Worm (Caenorhabditis elegans) whole organism, L2 larva: Measurements from ENCODE around the gene C33A12.19.

Experiments used
- C34F6.9 ChIP-seq: fragments of 150-350 bp; optimal IDR thresholded peaks from 2 replicates; lab custom pipeline; 2014; ENCODE audit warnings: missing biosample characterization, missing genetic modification characterization
- F13H6.1 ChIP-seq: sonication (generic microtip); optimal IDR thresholded peaks from 2 replicates; lab custom pipeline; 2016; ENCODE audit warnings: missing genetic modification characterization, missing compliant biosample characterization
- R02D3.7 ChIP-seq: fragments of 150-350 bp; optimal IDR thresholded peaks from 2 replicates; lab custom pipeline; 2014; ENCODE audit warnings: missing biosample characterization, missing genetic modification characterization
- alr-1 ChIP-seq: fragments of 150-350 bp; optimal IDR thresholded peaks from 2 replicates; lab custom pipeline; 2014; ENCODE audit warnings: missing biosample characterization, missing genetic modification characterization
- blmp-1 ChIP-seq: sonication (generic microtip); optimal IDR thresholded peaks from 2 replicates; lab custom pipeline; 2017; ENCODE audit warnings: missing genetic modification characterization, mild to moderate bottlenecking, missing compliant biosample characterization, antibody characterized with exemption, moderate library complexity; ENCODE audit not compliant: insufficient read depth
- ceh-82 ChIP-seq: fragments of 150-350 bp; optimal IDR thresholded peaks from 2 replicates; lab custom pipeline; 2014; ENCODE audit warnings: missing biosample characterization, missing genetic modification characterization
- dmd-4 ChIP-seq: sonication (generic microtip); optimal IDR thresholded peaks from 2 replicates; lab custom pipeline; 2017; ENCODE audit warnings: missing biosample characterization, missing genetic modification characterization
- elt-3 ChIP-seq: sonication (generic microtip); optimal IDR thresholded peaks from 2 replicates; lab custom pipeline; 2017; ENCODE audit warnings: missing biosample characterization, missing genetic modification characterization
- fos-1 ChIP-seq: fragments of 150-350 bp; optimal IDR thresholded peaks from 2 replicates; lab custom pipeline; 2014; ENCODE audit warnings: missing biosample characterization, missing genetic modification characterization
- gmeb-1 ChIP-seq: fragments of 150-350 bp; optimal IDR thresholded peaks from 2 replicates; lab custom pipeline; 2014; ENCODE audit warnings: missing biosample characterization, missing genetic modification characterization
- lin-11 ChIP-seq: fragments of 150-350 bp; sonication (generic microtip); optimal IDR thresholded peaks from 2 replicates; lab custom pipeline; 2014; ENCODE audit warnings: missing biosample characterization, missing genetic modification characterization, inconsistent platforms, mixed read lengths
- lsy-2 ChIP-seq, 2 experiments: fragments of 150-350 bp in 1 of 2; sonication (generic microtip) in 1 of 2; optimal IDR thresholded peaks; 2 replicates each; lab custom pipeline; 2014 to 2017; ENCODE audit warnings: missing biosample characterization in 2 of 2, missing genetic modification characterization in 2 of 2
- mdl-1 ChIP-seq, 2 experiments: fragments of 150-350 bp in 1 of 2; sonication (generic microtip) in 1 of 2; optimal IDR thresholded peaks; 2 replicates each; lab custom pipeline; 2017; ENCODE audit warnings: missing biosample characterization in 2 of 2, missing genetic modification characterization in 2 of 2
- nhr-10 ChIP-seq: sonication (generic microtip); optimal IDR thresholded peaks from 2 replicates; lab custom pipeline; 2017; ENCODE audit warnings: missing biosample characterization, missing genetic modification characterization
- nhr-11 ChIP-seq: fragments of 150-350 bp; optimal IDR thresholded peaks from 2 replicates; lab custom pipeline; 2014; ENCODE audit warnings: missing biosample characterization, missing genetic modification characterization
- nhr-12 ChIP-seq: fragments of 150-350 bp; optimal IDR thresholded peaks from 2 replicates; lab custom pipeline; 2014; ENCODE audit warnings: missing biosample characterization, missing genetic modification characterization
- nhr-129 ChIP-seq: fragments of 150-350 bp; optimal IDR thresholded peaks from 2 replicates; lab custom pipeline; 2014; ENCODE audit warnings: missing biosample characterization, missing genetic modification characterization
- nhr-21 ChIP-seq: fragments of 150-350 bp; optimal IDR thresholded peaks from 2 replicates; lab custom pipeline; 2014; ENCODE audit warnings: missing biosample characterization, missing genetic modification characterization
- nhr-6 ChIP-seq: fragments of 150-350 bp; optimal IDR thresholded peaks from 2 replicates; lab custom pipeline; 2014; ENCODE audit warnings: missing biosample characterization, missing genetic modification characterization
- peb-1 ChIP-seq: fragments of 150-350 bp; optimal IDR thresholded peaks from 2 replicates; lab custom pipeline; 2014; ENCODE audit warnings: missing biosample characterization, missing genetic modification characterization
- sma-9 ChIP-seq, 2 experiments: fragments of 150-350 bp in 1 of 2; sonication (generic microtip) in 1 of 2; optimal IDR thresholded peaks; 2 replicates each; lab custom pipeline; 2014 to 2016; ENCODE audit warnings: missing genetic modification characterization in 2 of 2, mild to moderate bottlenecking in 1 of 2, missing biosample characterization in 1 of 2, missing compliant biosample characterization in 1 of 2, missing genetic modification reagents in 1 of 2, moderate library complexity in 1 of 2
- snpc-4 ChIP-seq: fragments of 150-350 bp; optimal IDR thresholded peaks from 2 replicates; lab custom pipeline; 2014; ENCODE audit warnings: missing biosample characterization, missing genetic modification characterization
- unc-39 ChIP-seq: fragments of 150-350 bp; optimal IDR thresholded peaks from 2 replicates; lab custom pipeline; 2014; ENCODE audit warnings: missing biosample characterization, missing genetic modification characterization
- unc-55 ChIP-seq: fragments of 150-350 bp; sonication (generic microtip); optimal IDR thresholded peaks from 3 replicates; lab custom pipeline; 2014; ENCODE audit warnings: missing biosample characterization, missing genetic modification reagents, missing genetic modification characterization
- ztf-1 ChIP-seq: fragments of 200-800 bp; sonication (Bioruptor generic); conservative IDR thresholded peaks from 2 replicates; pipeline ENCODE4 v1.3.6; 2022; ENCODE audit warnings: missing genetic modification characterization, missing compliant biosample characterization
- ztf-4 ChIP-seq: fragments of 150-350 bp; optimal IDR thresholded peaks from 2 replicates; lab custom pipeline; 2014; ENCODE audit warnings: missing biosample characterization, missing genetic modification characterization

C33A12.19 gene

ce11 chrIV:9536124-9536523 is 19.3 kb downstream of the C33A12.19 start:
- TF ChIP-seq alr-1 (tag; lab: Kevin White, UChicago) (no peak), sma-9 (GFP tag; optimal IDR thresholded peaks at IDR 0.05; lab: Kevin White, UChicago) (peak; percentile 24), sma-9 (tag; optimal IDR thresholded peaks at IDR 0.05; lab: Kevin White, UChicago) (no peak), dmd-4 (tag; lab: Kevin White, UChicago) (no peak), ceh-82 (tag; lab: Kevin White, UChicago) (no peak)
- TF ChIP-seq, all 48 proteins: peak for 1

- TF ChIP-seq fos-1 (tag; lab: Kevin White, UChicago) (peak; percentile 20), sma-9 (GFP tag; optimal IDR thresholded peaks at IDR 0.05; lab: Kevin White, UChicago) (no peak), sma-9 (tag; optimal IDR thresholded peaks at IDR 0.05; lab: Kevin White, UChicago) (no peak)
- TF ChIP-seq, all 48 proteins: peak for 1
These were observed 20.7 kb downstream of the C33A12.19 start for ce11 chrIV:9537500-9537899.

- peak; percentile 28 for TF ChIP-seq F13H6.1 (tag; lab: Kevin White, UChicago)
- TF ChIP-seq gmeb-1 (tag; lab: Kevin White, UChicago) = no peak
- TF ChIP-seq lsy-2 (tag; optimal IDR thresholded peaks at IDR 0.05; lab: Kevin White, UChicago) = peak in 1 of 2 experiments; percentile 19
- TF ChIP-seq nhr-129 = peak; percentile 60
- peak; percentile 16 for TF ChIP-seq C34F6.9 (tag; lab: Kevin White, UChicago)
These were observed 21.4 kb downstream of the C33A12.19 start for ce11 chrIV:9538214-9538613.

DNA sequence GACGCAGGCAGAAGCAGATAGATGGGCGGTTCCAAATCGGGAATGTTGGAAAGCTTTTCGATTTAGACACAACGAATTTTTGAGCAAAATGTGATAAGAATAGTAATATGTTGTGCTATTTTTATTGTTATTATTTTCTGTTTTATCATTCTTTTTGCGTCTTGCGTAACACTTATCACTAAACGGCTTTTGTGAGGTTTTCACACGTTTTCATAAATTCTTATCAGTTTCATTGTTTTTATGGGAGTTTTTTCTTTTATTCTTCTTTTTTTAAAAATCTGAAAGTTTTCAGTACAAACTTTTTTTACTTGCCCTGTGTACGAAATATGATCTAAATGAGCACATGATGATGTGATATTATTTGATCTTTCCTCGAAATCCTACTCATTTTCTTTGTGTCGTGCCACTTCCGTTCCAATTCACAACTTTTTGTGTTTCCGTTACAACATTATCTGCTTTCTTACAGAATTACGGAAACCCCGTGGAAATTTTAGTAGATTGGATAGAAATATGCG is 23.6 kb downstream of the C33A12.19 start, which contains the start of gene fbl-1:
TSS of gene fbl-1 (plus strand) at position 465 of the 515 bp plus-strand sequence.
- no peak for TF ChIP-seq mdl-1 (tag; optimal IDR thresholded peaks at IDR 0.05; lab: Kevin White, UChicago)
- peak; percentile 45 for TF ChIP-seq fos-1 (tag; lab: Kevin White, UChicago)

ce11 chrIV:9545986-9546385 is 29.2 kb downstream of the C33A12.19 start, which contains the start of gene T05A1.5:
Gene T05A1.5, plus strand, starts transcription at chrIV:9546286.
- TF ChIP-seq ztf-1 = no peak
- TF ChIP-seq snpc-4 (tag; lab: Kevin White, UChicago) = no peak
- TF ChIP-seq R02D3.7 (tag; lab: Kevin White, UChicago) = no peak
- no peak for TF ChIP-seq alr-1 (tag; lab: Kevin White, UChicago)
- TF ChIP-seq blmp-1 = no peak
- no peak for TF ChIP-seq nhr-11 (tag; lab: Kevin White, UChicago)
- TF ChIP-seq nhr-10 (tag; lab: Kevin White, UChicago) = no peak
- TF ChIP-seq elt-3 = no peak
- no peak for TF ChIP-seq ztf-4
- TF ChIP-seq unc-39 (tag; lab: Kevin White, UChicago) = no peak

ce11 chrIV:9563079-9563478 is 46.3 kb downstream of the C33A12.19 start, which contains the start of gene col-122:
Gene col-122, plus strand, starts transcription at chrIV:9563379.
- no peak for TF ChIP-seq snpc-4 (tag; lab: Kevin White, UChicago)
- no peak for TF ChIP-seq nhr-21 (tag; lab: Kevin White, UChicago)
- TF ChIP-seq nhr-6 (tag; lab: Kevin White, UChicago) = no peak

DNA sequence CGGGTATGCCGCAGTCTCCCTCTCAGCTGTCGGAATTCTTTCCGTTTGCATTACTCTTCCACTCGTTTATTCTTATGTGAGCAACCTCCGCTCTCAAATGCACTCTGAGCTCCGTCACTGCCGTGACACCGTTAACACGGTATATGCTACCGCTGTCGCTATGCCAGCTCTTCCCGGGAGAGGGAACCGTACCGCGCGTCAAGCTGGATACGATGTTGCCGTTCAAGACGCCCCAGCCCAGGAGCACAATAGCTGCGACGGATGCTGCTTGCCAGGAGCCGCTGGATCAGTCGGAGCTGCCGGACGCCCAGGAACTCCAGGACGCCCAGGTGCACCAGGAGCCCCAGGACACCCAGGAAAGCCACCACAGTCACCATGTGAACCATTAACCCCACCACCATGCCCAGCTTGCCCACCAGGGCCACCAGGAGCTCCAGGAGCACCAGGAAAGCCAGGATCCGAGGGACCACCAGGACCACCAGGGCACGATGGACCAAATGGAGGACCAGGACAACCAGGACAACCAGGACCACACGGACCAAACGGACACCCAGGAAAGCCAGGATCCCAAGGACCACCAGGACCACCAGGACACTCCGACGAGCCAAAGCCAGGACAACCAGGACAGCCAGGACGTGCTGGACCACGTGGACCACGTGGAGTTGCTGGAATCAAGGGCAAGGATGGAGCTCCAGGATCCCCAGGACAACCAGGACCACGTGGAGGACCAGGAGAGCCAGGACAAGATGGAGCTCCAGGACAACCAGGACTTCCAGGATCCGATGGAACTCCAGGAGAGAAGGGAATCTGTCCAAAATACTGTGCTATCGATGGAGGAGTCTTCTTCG is 47.0 kb downstream of the C33A12.19 start:
- TF ChIP-seq peb-1 (tag; lab: Kevin White, UChicago) = no peak
- TF ChIP-seq lin-11 = no peak
- TF ChIP-seq snpc-4 (tag; lab: Kevin White, UChicago) = no peak
- TF ChIP-seq dmd-4 (tag; lab: Kevin White, UChicago) = no peak
- TF ChIP-seq elt-3 = no peak
- no peak for TF ChIP-seq nhr-21 (tag; lab: Kevin White, UChicago)
- no peak for TF ChIP-seq nhr-12 (tag; lab: Kevin White, UChicago)
- no peak for TF ChIP-seq R02D3.7 (tag; lab: Kevin White, UChicago)
- TF ChIP-seq C34F6.9 (tag; lab: Kevin White, UChicago) = no peak
- no peak for TF ChIP-seq alr-1 (tag; lab: Kevin White, UChicago)
- no peak for TF ChIP-seq unc-55
- TF ChIP-seq blmp-1 = no peak
